Worm (Caenorhabditis elegans): ENCODE measurements around the gene rpl-37.

- TF ChIP-seq ama-1 (optimal IDR thresholded peaks at IDR 0.05): no peak
- TF ChIP-seq hmbx-1 (tag; optimal IDR thresholded peaks at IDR 0.05): no peak
- no peak for TF ChIP-seq tbx-11 (GFP tag; IDR thresholded peaks at IDR 0.05)
Measured at ce11 chrIII:3542105-3542504, 13.7 kb downstream of the rpl-37 start.

Measured in whole organism, early embryonic.